Worm (Caenorhabditis elegans): ENCODE measurements around the gene sdz-23.

DNA sequence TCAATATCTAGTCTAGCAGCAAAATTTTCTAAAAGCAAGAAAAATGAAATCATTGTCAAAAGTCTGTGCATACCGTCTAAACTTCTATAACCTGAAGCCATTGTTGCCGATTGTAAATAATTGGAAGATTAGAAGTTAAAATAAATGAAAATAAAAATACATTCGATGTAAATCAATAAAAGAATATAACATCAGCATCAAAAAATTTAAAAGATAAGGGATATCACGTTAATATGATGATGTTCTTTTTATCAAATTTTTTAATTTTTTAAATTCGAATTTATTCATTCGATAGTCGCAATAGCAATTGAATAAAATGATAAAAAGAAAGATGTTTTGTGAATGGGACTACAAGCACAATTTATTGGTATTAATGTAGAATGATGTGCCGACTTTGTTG, 14.3 kb upstream of the sdz-23 start, which contains the start of gene C09H5.7:
- TF ChIP-seq unc-62 (GFP tag; optimal IDR thresholded peaks at IDR 0.05) = no peak
- no peak for TF ChIP-seq egrh-3 (GFP tag; IDR thresholded peaks at IDR 0.05)
- no peak for TF ChIP-seq F55B11.4 (tag; optimal IDR thresholded peaks at IDR 0.05; ENCODE audit: borderline replicate concordance, insufficient read depth)
- no peak for TF ChIP-seq unc-130 (GFP tag; optimal IDR thresholded peaks at IDR 0.05)
- TF ChIP-seq cebp-1 (GFP tag; IDR thresholded peaks at IDR 0.05) = no peak
- TF ChIP-seq cebp-1 (tag; optimal IDR thresholded peaks at IDR 0.05) = no peak
- TF ChIP-seq lsy-27 (tag; optimal IDR thresholded peaks at IDR 0.05; ENCODE audit: borderline replicate concordance, insufficient read depth) = no peak
- no peak for TF ChIP-seq ccch-3 (GFP tag; optimal IDR thresholded peaks at IDR 0.05)
- no peak for TF ChIP-seq sptf-2 (GFP tag; optimal IDR thresholded peaks at IDR 0.05)
- TF ChIP-seq ama-1 (optimal IDR thresholded peaks at IDR 0.05) = no peak
- no peak for TF ChIP-seq ama-1 (GFP tag; optimal IDR thresholded peaks at IDR 0.05)
- TF ChIP-seq nfya-1 (tag; optimal IDR thresholded peaks at IDR 0.05; ENCODE audit: borderline replicate concordance, insufficient read depth) = no peak
